Worm (Caenorhabditis elegans): ENCODE data around the gene T03G6.3.

The T03G6.3 gene

DNA sequence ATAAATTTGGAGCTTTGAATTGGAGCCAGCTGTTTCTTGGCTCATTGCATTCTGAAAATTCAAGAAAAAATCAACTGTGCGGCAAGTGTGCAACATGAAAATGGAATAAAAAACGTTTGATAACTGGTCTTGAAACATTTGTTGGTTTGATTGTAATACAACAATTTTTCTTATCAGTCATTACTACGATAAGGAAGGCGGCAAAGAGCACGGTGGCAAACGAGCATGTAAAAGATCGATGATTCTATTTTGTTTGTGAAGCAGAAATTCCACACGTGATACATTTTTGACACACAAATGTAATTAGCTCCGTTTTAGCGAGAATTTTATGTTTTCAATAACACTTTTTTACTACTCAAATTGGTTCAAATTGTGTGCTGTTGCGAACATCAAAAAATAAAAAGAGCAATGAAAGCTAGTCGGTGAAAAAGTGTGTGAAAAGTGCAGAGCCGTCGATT is 35.0 kb downstream of the T03G6.3 start, which contains the start of gene H01M10.1 (continued):
- no peak for TF ChIP-seq zfp-2 (tag; optimal IDR thresholded peaks at IDR 0.05)
- no peak for TF ChIP-seq gei-8 (GFP tag; optimal IDR thresholded peaks at IDR 0.05)
- peak; percentile 34 for TF ChIP-seq nhr-102 (tag; optimal IDR thresholded peaks at IDR 0.05)
- no peak for TF ChIP-seq lsy-2 (tag; optimal IDR thresholded peaks at IDR 0.05)

DNA sequence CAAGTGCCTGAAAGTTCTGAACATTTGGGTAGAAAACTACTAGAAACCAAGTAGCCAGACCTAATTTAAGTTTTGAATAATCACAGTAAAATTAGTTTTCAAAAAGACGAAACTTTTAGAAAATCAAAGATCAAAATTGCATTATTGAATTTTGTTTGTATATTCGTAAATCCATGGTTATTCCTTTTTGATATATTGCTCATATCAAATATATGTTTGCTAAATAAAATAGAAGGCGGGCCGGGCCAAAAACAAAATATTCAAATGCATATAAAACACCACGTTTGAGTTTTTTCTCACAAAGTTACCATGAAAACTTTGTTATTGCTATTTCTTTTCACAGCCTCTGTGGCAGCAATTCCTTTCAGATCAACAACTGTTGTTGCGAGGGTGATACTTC is 38.1 kb downstream of the T03G6.3 start, which contains the start of gene ttr-42:
Gene ttr-42 (plus strand): TSS at position 301 of the 400 bp plus-strand sequence.
- TF ChIP-seq dve-1 (tag; optimal IDR thresholded peaks at IDR 0.05; ENCODE audit: insufficient read depth) (no peak), aly-2 (tag; optimal IDR thresholded peaks at IDR 0.05) (no peak), attf-4 (tag; optimal IDR thresholded peaks at IDR 0.05) (no peak), F10B5.3 (tag; optimal IDR thresholded peaks at IDR 0.05) (no peak), mes-2 (tag; optimal IDR thresholded peaks at IDR 0.05; ENCODE audit: poor library complexity, severe bottlenecking) (no peak), nhr-237 (tag; optimal IDR thresholded peaks at IDR 0.05) (no peak), lin-15B (tag; optimal IDR thresholded peaks at IDR 0.05) (no peak), nhr-77 (tag; optimal IDR thresholded peaks at IDR 0.05) (no peak), fkh-10 (GFP tag; optimal IDR thresholded peaks at IDR 0.05) (no peak), nhr-11 (tag; optimal IDR thresholded peaks at IDR 0.05) (no peak), ceh-20 (GFP tag; IDR thresholded peaks at IDR 0.05) (no peak)

DNA sequence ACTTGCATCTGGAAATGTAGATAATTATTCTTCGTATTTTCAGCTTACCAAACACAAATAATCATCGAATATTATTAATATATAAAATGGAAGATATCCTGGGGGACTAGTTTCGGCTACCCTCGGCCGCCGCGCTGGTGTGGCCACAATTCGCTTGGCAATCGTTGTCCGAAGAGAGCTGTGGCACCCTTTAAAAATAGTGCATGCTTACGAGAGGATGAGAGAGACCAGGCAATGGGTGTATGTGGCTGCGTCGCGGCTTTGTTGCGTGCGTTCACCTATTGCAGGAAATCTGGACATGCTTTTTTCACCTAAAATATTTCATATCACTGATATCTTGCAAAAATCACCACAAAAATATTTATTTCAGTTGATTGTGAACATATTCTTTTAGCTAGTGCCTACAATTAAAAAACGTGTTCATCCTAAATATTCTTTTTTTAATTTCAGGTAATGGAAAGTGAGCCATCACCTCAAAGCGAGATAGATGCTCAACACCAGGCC is 42.8 kb downstream of the T03G6.3 start, which contains the start of the genes ccd-5 and F52H2.1:
Gene ccd-5 (minus strand): TSS at position 8 of the 504 bp plus-strand sequence.
Gene F52H2.1 (plus strand): TSS at position 454 of the 504 bp plus-strand sequence.
- TF ChIP-seq Y75B8A.6 (GFP tag; IDR thresholded peaks at IDR 0.05) (no peak), mes-2 (tag; optimal IDR thresholded peaks at IDR 0.05; ENCODE audit: poor library complexity, severe bottlenecking) (peak; percentile 75), unc-62 (GFP tag; optimal IDR thresholded peaks at IDR 0.05 in 1 of 2) (peak in 1 of 2 experiments; percentile 59), unc-62 (tag; optimal IDR thresholded peaks at IDR 0.05) (no peak), hmg-1.1 (GFP tag; IDR thresholded peaks at IDR 0.05) (peak; percentile 42; the same call in 1 of the 2 replicates), hif-1 (tag; optimal IDR thresholded peaks at IDR 0.05) (peak in 1 of 2 experiments; percentile 4)

DNA sequence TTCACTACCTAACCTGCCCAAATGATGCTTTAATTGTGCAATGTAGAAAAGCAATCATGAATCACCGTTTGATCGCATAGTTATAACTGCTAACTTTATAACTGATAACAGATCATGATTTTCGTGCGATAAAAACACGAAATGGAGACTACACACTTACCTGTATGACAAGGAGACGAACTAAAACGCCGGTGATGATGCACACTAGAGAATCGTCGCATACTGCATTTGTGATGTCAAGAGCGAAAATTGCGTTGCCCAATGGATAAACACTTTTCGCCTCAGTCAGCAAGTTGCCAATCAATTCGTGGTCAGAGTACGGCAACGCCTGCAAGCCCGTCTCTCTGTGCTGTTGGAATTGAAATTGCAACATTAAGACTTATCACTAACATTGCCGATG is 46.5 kb downstream of the T03G6.3 start:
- TF ChIP-seq nhr-28 (tag; optimal IDR thresholded peaks at IDR 0.05) (peak; percentile 99), D1046.2 (GFP tag; IDR thresholded peaks at IDR 0.05) (no peak), egl-27 (tag; optimal IDR thresholded peaks at IDR 0.05) (no peak), mxl-3 (GFP tag; optimal IDR thresholded peaks at IDR 0.05) (peak; percentile 39), set-16 (GFP tag; IDR thresholded peaks at IDR 0.05) (no peak), spr-3 (GFP tag; optimal IDR thresholded peaks at IDR 0.05) (no peak), fkh-10 (GFP tag; optimal IDR thresholded peaks at IDR 0.05) (no peak), zip-2 (tag; optimal IDR thresholded peaks at IDR 0.05) (no peak), zfp-2 (tag; optimal IDR thresholded peaks at IDR 0.05) (no peak), lin-13 (GFP tag; optimal IDR thresholded peaks at IDR 0.05) (no peak), dmd-6 (GFP tag; IDR thresholded peaks at IDR 0.05) (peak; percentile 98), daf-12 (tag; optimal IDR thresholded peaks at IDR 0.05) (no peak), spr-1 (tag; optimal IDR thresholded peaks at IDR 0.05) (no peak), Y5F2A.4 (GFP tag; optimal IDR thresholded peaks at IDR 0.05) (no peak), php-3 (GFP tag; IDR thresholded peaks at IDR 0.05) (peak; percentile 88), zfp-3 (GFP tag; conservative IDR thresholded peaks at IDR 0.05) (0 out of 2 replicates have a peak, but pooled peaks have one; percentile 23), dpl-1 (GFP tag; optimal IDR thresholded peaks at IDR 0.05) (no peak), ZK337.2 (GFP tag; IDR thresholded peaks at IDR 0.05) (no peak), sdz-12 (GFP tag; optimal IDR thresholded peaks at IDR 0.05) (no peak), snpc-1.2 (GFP tag; IDR thresholded peaks at IDR 0.05) (no peak), egl-43 (GFP tag; IDR thresholded peaks at IDR 0.05) (no peak), ZK546.5 (tag; optimal IDR thresholded peaks at IDR 0.05) (no peak), F10B5.3 (tag; optimal IDR thresholded peaks at IDR 0.05) (no peak), daf-8 (GFP tag; IDR thresholded peaks at IDR 0.05) (no peak), vab-7 (GFP tag; IDR thresholded peaks at IDR 0.05) (no peak), lsy-2 (tag; optimal IDR thresholded peaks at IDR 0.05) (no peak), mdl-1 (tag; optimal IDR thresholded peaks at IDR 0.05) (peak in 1 of 2 experiments; percentile 46), rbr-2 (tag; optimal IDR thresholded peaks at IDR 0.05) (no peak), F49E8.2 (tag; optimal IDR thresholded peaks at IDR 0.05; ENCODE audit: borderline replicate concordance) (no peak)

All from whole organism, L4 larva.